Comparison of ENCODE assay signal across 1 fruit fly cellular context in genomic region chr3R:4992227-4992737, dm6.
TF ChIP-seq lines count a peak whose summit lies in the region.

No protein-coding gene starts in this region.

TF ChIP-seq in whole organism, embryonic, 481 proteins besides CTCF, POLR2A, EP300 and RAD21 (continued from another document):
- no peak for TF ChIP-seq CG3995 (GFP tag; optimal IDR thresholded peaks at IDR 0.05; lab: Kevin White, UChicago)
- TF ChIP-seq CG17328 (GFP tag; IDR thresholded peaks at IDR 0.05; lab: Robert Waterston, UW), result peak; percentile 39; the same call in 1 of the 2 replicates
- TF ChIP-seq CG6689 (GFP tag; IDR thresholded peaks at IDR 0.05; lab: Robert Waterston, UW), result no peak
- TF ChIP-seq CG15479 (GFP tag; optimal IDR thresholded peaks at IDR 0.05; lab: Kevin White, UChicago), result no peak
- peak; percentile 81 for TF ChIP-seq abd-A (tag; optimal IDR thresholded peaks at IDR 0.05; lab: Kevin White, UChicago)
- peak; percentile 37 for TF ChIP-seq CG7839 (tag; optimal IDR thresholded peaks at IDR 0.05; lab: Kevin White, UChicago)
- peak; percentile 48 for TF ChIP-seq CG17829 (tag; optimal IDR thresholded peaks at IDR 0.05; lab: Kevin White, UChicago)
- TF ChIP-seq Pdp1 (GFP tag; optimal IDR thresholded peaks at IDR 0.05; lab: Kevin White, UChicago), result peak in 1 of 2 experiments; percentile 73
- peak; percentile 11 for TF ChIP-seq Atf3 (GFP tag; optimal IDR thresholded peaks at IDR 0.05; lab: Kevin White, UChicago)
- no peak for TF ChIP-seq Optix (GFP tag; IDR thresholded peaks at IDR 0.05; lab: Robert Waterston, UW)
- no peak for TF ChIP-seq lov (optimal IDR thresholded peaks at IDR 0.05; lab: Kevin White, UChicago)
- TF ChIP-seq lov (GFP tag; IDR thresholded peaks at IDR 0.05; lab: Robert Waterston, UW), result peak; percentile 18; the same call in 1 of the 3 replicates
- TF ChIP-seq CG12744 (GFP tag; optimal IDR thresholded peaks at IDR 0.05; lab: Kevin White, UChicago), result no peak
- TF ChIP-seq Ets65A (GFP tag; lab: Kevin White, UChicago), result no peak
- no peak for TF ChIP-seq disco-r (GFP tag; optimal IDR thresholded peaks at IDR 0.05; lab: Kevin White, UChicago)
- peak in 1 of 2 experiments; percentile 15 for TF ChIP-seq dpn (GFP tag; optimal IDR thresholded peaks at IDR 0.05; lab: Kevin White, UChicago)
- TF ChIP-seq emc (GFP tag; optimal IDR thresholded peaks at IDR 0.05; lab: Kevin White, UChicago), result no peak
- TF ChIP-seq CG9609 (GFP tag; optimal IDR thresholded peaks at IDR 0.05; lab: Kevin White, UChicago), result no peak
- TF ChIP-seq sens (GFP tag; lab: Kevin White, UChicago), result peak; percentile 89
- 0 out of 2 replicates have a peak, but pooled peaks have one; percentile 33 for TF ChIP-seq sim (GFP tag; IDR thresholded peaks at IDR 0.05; lab: Robert Waterston, UW)
- no peak for TF ChIP-seq Dref (GFP tag; IDR thresholded peaks at IDR 0.05; lab: Robert Waterston, UW)
- TF ChIP-seq hb (GFP tag; IDR thresholded peaks at IDR 0.05; lab: Robert Waterston, UW; ENCODE audit: partially characterized antibody), result no peak
- no peak for TF ChIP-seq mld (GFP tag; IDR thresholded peaks at IDR 0.05; lab: Robert Waterston, UW; ENCODE audit: partially characterized antibody)
- peak; percentile 39 for TF ChIP-seq CG2712 (tag; optimal IDR thresholded peaks at IDR 0.05; lab: Kevin White, UChicago)
- peak; percentile 76 for TF ChIP-seq mirr (GFP tag; optimal IDR thresholded peaks at IDR 0.05; lab: Kevin White, UChicago)
- TF ChIP-seq CG9437 (GFP tag; optimal IDR thresholded peaks at IDR 0.05; lab: Kevin White, UChicago), result no peak
- peak; percentile 60 for TF ChIP-seq CG18262 (tag; optimal IDR thresholded peaks at IDR 0.05; lab: Kevin White, UChicago)
- peak; percentile 59; the same call in 1 of the 2 replicates for TF ChIP-seq ttk (GFP tag; IDR thresholded peaks at IDR 0.05; lab: Robert Waterston, UW)
- TF ChIP-seq ind (GFP tag; optimal IDR thresholded peaks at IDR 0.05; lab: Kevin White, UChicago), result no peak
- peak; percentile 42 for TF ChIP-seq Side (GFP tag; optimal IDR thresholded peaks at IDR 0.05; lab: Kevin White, UChicago)
- peak; percentile 13 for TF ChIP-seq btn (GFP tag; optimal IDR thresholded peaks at IDR 0.05; lab: Kevin White, UChicago)
- TF ChIP-seq ac (GFP tag; optimal IDR thresholded peaks at IDR 0.05; lab: Kevin White, UChicago), result peak; percentile 59
- peak; percentile 35 for TF ChIP-seq CG17359 (tag; optimal IDR thresholded peaks at IDR 0.05; lab: Kevin White, UChicago)
- TF ChIP-seq CG12769 (tag; optimal IDR thresholded peaks at IDR 0.05; lab: Kevin White, UChicago), result peak; percentile 52
- TF ChIP-seq CG13894 (tag; optimal IDR thresholded peaks at IDR 0.05; lab: Kevin White, UChicago), result peak; percentile 4
- TF ChIP-seq CG18599 (GFP tag; optimal IDR thresholded peaks at IDR 0.05; lab: Kevin White, UChicago), result peak; percentile 54
- TF ChIP-seq HLH3B (GFP tag; IDR thresholded peaks at IDR 0.05; lab: Robert Waterston, UW), result peak; percentile 37; the same call in 1 of the 2 replicates
- no peak for TF ChIP-seq ato (GFP tag; IDR thresholded peaks at IDR 0.05; lab: Robert Waterston, UW; ENCODE audit: partially characterized antibody)
- no peak for TF ChIP-seq CG14860 (GFP tag; IDR thresholded peaks at IDR 0.05; lab: Robert Waterston, UW; ENCODE audit: partially characterized antibody)
- TF ChIP-seq Myb (GFP tag; optimal IDR thresholded peaks at IDR 0.05; lab: Kevin White, UChicago), result peak; percentile 1
- peak; percentile 13 for TF ChIP-seq Dad (GFP tag; optimal IDR thresholded peaks at IDR 0.05; lab: Kevin White, UChicago)
- peak; percentile 21 for TF ChIP-seq kah (GFP tag; optimal IDR thresholded peaks at IDR 0.05; lab: Kevin White, UChicago)
- TF ChIP-seq ATbp (GFP tag; optimal IDR thresholded peaks at IDR 0.05; lab: Kevin White, UChicago), result peak; percentile 66
- peak; percentile 34 for TF ChIP-seq gem (tag; optimal IDR thresholded peaks at IDR 0.05; lab: Kevin White, UChicago)
- peak; percentile 34 for TF ChIP-seq pb (GFP tag; optimal IDR thresholded peaks at IDR 0.05; lab: Kevin White, UChicago)
